Worm (Caenorhabditis elegans) whole organism, mixed stage, embryonic: ENCODE results near the gene tsp-12.

ENCODE experiments used
- flh-1 ChIP-seq: fragments of 200-800 bp; sonication (Bioruptor generic); optimal IDR thresholded peaks from 2 replicates; lab custom pipeline; 2018; ENCODE audit warnings: mild to moderate bottlenecking, missing genetic modification characterization, moderate library complexity, missing compliant biosample characterization
- nhr-28 ChIP-seq: fragments of 150-350 bp; optimal IDR thresholded peaks from 2 replicates; lab custom pipeline; 2014; ENCODE audit warnings: missing biosample characterization, missing genetic modification characterization
- unc-62 ChIP-seq: fragments of 150-350 bp; optimal IDR thresholded peaks from 2 replicates; lab custom pipeline; 2014; ENCODE audit warnings: missing biosample characterization, missing genetic modification reagents, missing genetic modification characterization

DNA sequence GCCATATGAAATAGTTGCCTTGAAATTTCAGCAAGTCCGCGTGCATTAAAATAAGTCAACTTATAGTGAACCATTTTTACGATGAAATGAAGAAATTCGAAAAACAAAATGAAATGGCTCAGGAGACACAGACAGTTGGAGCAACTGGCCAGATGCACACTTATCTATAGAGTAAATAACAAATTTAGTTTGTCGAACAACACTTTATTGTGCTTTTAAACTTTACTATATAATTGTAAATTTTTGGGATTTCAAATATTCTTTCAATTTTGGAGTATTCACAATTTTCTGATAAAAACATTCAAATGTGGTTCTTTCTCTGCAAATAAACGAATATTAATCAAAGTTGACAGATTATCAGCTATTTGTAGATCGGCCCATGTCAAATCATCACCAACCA lies 10.3 kb downstream of the tsp-12 start, which contains the start of gene gst-3:
- TF ChIP-seq nhr-28 (tag; lab: Kevin White, UChicago) (no peak), unc-62 (GFP tag; lab: Kevin White, UChicago) (no peak), flh-1 (GFP tag; lab: Kevin White, UChicago) (no peak)
